Worm (Caenorhabditis elegans) whole organism, late embryonic: Measurements from ENCODE around the gene flp-15.

Experiments used
- F13H6.1 ChIP-seq: sonication (generic microtip); optimal IDR thresholded peaks from 2 replicates; lab custom pipeline; 2016; ENCODE audit warnings: missing genetic modification characterization, missing compliant biosample characterization
- K09A11.1 ChIP-seq: sonication (generic microtip); optimal IDR thresholded peaks from 2 replicates; lab custom pipeline; 2017; ENCODE audit warnings: antibody characterized with exemption, mild to moderate bottlenecking, missing genetic modification characterization, missing compliant biosample characterization; ENCODE audit not compliant: insufficient read depth
- Y22D7AL.16 ChIP-seq: sonication (generic microtip); optimal IDR thresholded peaks from 2 replicates; lab custom pipeline; 2016; ENCODE audit warnings: missing genetic modification characterization, missing compliant biosample characterization
- ahr-1 ChIP-seq: sonication (generic microtip); optimal IDR thresholded peaks from 2 replicates; lab custom pipeline; 2016; ENCODE audit warnings: missing genetic modification characterization, missing compliant biosample characterization
- ama-1 ChIP-seq: fragments of 150-350 bp; optimal IDR thresholded peaks from 2 replicates; lab custom pipeline; 2014
- ceh-45 ChIP-seq: fragments of 200-800 bp; sonication (Bioruptor generic); IDR thresholded peaks from 2 replicates; pipeline ENCODE4 v1.3.6; 2022; ENCODE audit warnings: missing genetic modification reagents, missing genetic modification characterization, missing compliant biosample characterization
- fkh-6 ChIP-seq: sonication (generic microtip); optimal IDR thresholded peaks from 2 replicates; lab custom pipeline; 2016; ENCODE audit warnings: missing genetic modification characterization, missing compliant biosample characterization
- lin-11 ChIP-seq: fragments of 200-800 bp; sonication (Bioruptor generic); optimal IDR thresholded peaks from 2 replicates; lab custom pipeline; 2018; ENCODE audit warnings: mild to moderate bottlenecking, missing genetic modification characterization, missing compliant biosample characterization
- nhr-11 ChIP-seq: fragments of 150-350 bp; optimal IDR thresholded peaks from 2 replicates; lab custom pipeline; 2014; ENCODE audit warnings: missing biosample characterization, missing genetic modification characterization
- pag-3 ChIP-seq: sonication (generic microtip); optimal IDR thresholded peaks from 2 replicates; lab custom pipeline; 2016; ENCODE audit warnings: missing compliant biosample characterization, missing genetic modification characterization, borderline replicate concordance
- sdc-2 ChIP-seq: sonication (generic microtip); optimal IDR thresholded peaks from 2 replicates; lab custom pipeline; 2016; ENCODE audit warnings: missing genotype, missing genetic modification characterization, missing compliant biosample characterization
- sox-2 ChIP-seq: fragments of 200-800 bp; sonication (Bioruptor generic); IDR thresholded peaks from 2 replicates; pipeline ENCODE4 v1.3.6; 2022; ENCODE audit warnings: missing genetic modification reagents, missing genetic modification characterization, missing compliant biosample characterization
- unc-3 ChIP-seq, 2 experiments: fragments of 200-800 bp in 1 of 2; sonication (Bioruptor generic) in 1 of 2; sonication (generic microtip) in 1 of 2; conservative IDR thresholded peaks in 1 of 2; optimal IDR thresholded peaks in 1 of 2; 2 replicates each; pipeline versions ENCODE4 v1.3.6 to Lab custom; 2016 to 2022; ENCODE audit warnings: missing compliant biosample characterization in 2 of 2, missing genetic modification characterization in 2 of 2, missing genetic modification reagents in 1 of 2
- unc-55 ChIP-seq: sonication (generic microtip); optimal IDR thresholded peaks from 2 replicates; lab custom pipeline; 2017; ENCODE audit warnings: missing biosample characterization, missing genetic modification reagents, missing genetic modification characterization

ce11 chrIII:13623014-13623413 is 44.6 kb downstream of the flp-15 start, which contains the start of gene mlc-5:
- TF ChIP-seq ama-1 (lab: Kevin White, UChicago): no peak
- TF ChIP-seq ahr-1: no peak
- TF ChIP-seq fkh-6 (tag; lab: Kevin White, UChicago): no peak
- no peak for TF ChIP-seq unc-3 (GFP tag; conservative IDR thresholded peaks at IDR 0.05; lab: Robert Waterston, UW)
- no peak for TF ChIP-seq unc-3 (tag; optimal IDR thresholded peaks at IDR 0.05; lab: Kevin White, UChicago)
- no peak for TF ChIP-seq unc-55 (GFP tag; lab: Kevin White, UChicago)
- TF ChIP-seq sdc-2 (tag; lab: Kevin White, UChicago): no peak
- TF ChIP-seq lin-11 (tag; lab: Kevin White, UChicago): no peak
- no peak for TF ChIP-seq sox-2 (GFP tag; lab: Robert Waterston, UW)
- no peak for TF ChIP-seq K09A11.1 (tag; lab: Kevin White, UChicago)
- no peak for TF ChIP-seq nhr-11 (tag; lab: Kevin White, UChicago)
- TF ChIP-seq F13H6.1: no peak
- TF ChIP-seq pag-3 (tag; lab: Kevin White, UChicago): no peak
- no peak for TF ChIP-seq Y22D7AL.16 (tag; lab: Kevin White, UChicago)
- TF ChIP-seq ceh-45 (GFP tag; lab: Robert Waterston, UW): no peak
